Fruit fly (Drosophila melanogaster) whole organism, prepupa: Measurements from ENCODE around the gene CG14210.

Source experiments
- CG3032 ChIP-seq: fragments of 200-800 bp; optimal IDR thresholded peaks from 2 replicates; lab custom pipeline; 2019; ENCODE audit warnings: missing biosample characterization, mild to moderate bottlenecking, missing genetic modification characterization, moderate library complexity
- CG34406 ChIP-seq: fragments of 200-800 bp; sonication (Bioruptor generic); optimal IDR thresholded peaks from 3 replicates; lab custom pipeline; 2016; ENCODE audit warnings: missing biosample characterization, missing genetic modification characterization
- CG3919 ChIP-seq: fragments of 200-800 bp; sonication (Bioruptor generic); optimal IDR thresholded peaks from 3 replicates; lab custom pipeline; 2016; ENCODE audit warnings: missing biosample characterization, missing genetic modification characterization
- CG4318 ChIP-seq: fragments of 200-800 bp; sonication (Bioruptor generic); optimal IDR thresholded peaks from 3 replicates; lab custom pipeline; 2017; ENCODE audit warnings: missing biosample characterization, mild to moderate bottlenecking, missing genetic modification characterization
- CG6163 ChIP-seq: fragments of 200-800 bp; sonication (Bioruptor generic); IDR thresholded peaks from 3 replicates; pipeline ENCODE4 v1.3.6; 2022; ENCODE audit warnings: missing biosample characterization, missing genetic modification characterization
- CG6276 ChIP-seq: fragments of 200-800 bp; sonication (Bioruptor generic); optimal IDR thresholded peaks from 2 replicates; lab custom pipeline; 2017; ENCODE audit warnings: missing biosample characterization, mild to moderate bottlenecking, missing genetic modification characterization
- CG6792 ChIP-seq: fragments of 200-800 bp; sonication (Bioruptor generic); optimal IDR thresholded peaks from 3 replicates; lab custom pipeline; 2016; ENCODE audit warnings: missing biosample characterization, missing genetic modification characterization
- CG6854 ChIP-seq: fragments of 200-800 bp; sonication (Bioruptor generic); optimal IDR thresholded peaks from 2 replicates; lab custom pipeline; 2017; ENCODE audit warnings: missing biosample characterization, mild to moderate bottlenecking, missing genetic modification characterization
- CG8119 ChIP-seq: fragments of 200-800 bp; sonication (Bioruptor generic); IDR thresholded peaks from 3 replicates; pipeline ENCODE4 v1.3.6; 2022; ENCODE audit warnings: missing biosample characterization, missing genetic modification characterization
- CG9139 ChIP-seq: fragments of 200-800 bp; sonication (Bioruptor generic); optimal IDR thresholded peaks from 3 replicates; lab custom pipeline; 2017; ENCODE audit warnings: missing biosample characterization, mild to moderate bottlenecking, missing genetic modification characterization
- Eip93F ChIP-seq: fragments of 200-800 bp; sonication (Bioruptor generic); optimal IDR thresholded peaks from 2 replicates; lab custom pipeline; 2016; ENCODE audit warnings: missing biosample characterization, mild to moderate bottlenecking, missing genetic modification characterization
- Hr4 ChIP-seq: fragments of 200-800 bp; sonication (Bioruptor generic); optimal IDR thresholded peaks from 3 replicates; lab custom pipeline; 2016; ENCODE audit warnings: missing biosample characterization, missing genetic modification characterization
- Met ChIP-seq: fragments of 200-800 bp; sonication (Bioruptor generic); optimal IDR thresholded peaks from 3 replicates; lab custom pipeline; 2016; ENCODE audit warnings: missing biosample characterization, missing genetic modification characterization
- achi ChIP-seq: fragments of 200-800 bp; sonication (Bioruptor generic); optimal IDR thresholded peaks from 3 replicates; lab custom pipeline; 2016; ENCODE audit warnings: missing biosample characterization, missing genetic modification characterization
- dac ChIP-seq: fragments of 200-800 bp; sonication (Bioruptor generic); optimal IDR thresholded peaks from 2 replicates; lab custom pipeline; 2017; ENCODE audit warnings: missing biosample characterization, mild to moderate bottlenecking, missing genetic modification characterization
- salr ChIP-seq, 2 experiments: fragments of 200-800 bp; sonication (Bioruptor generic); optimal IDR thresholded peaks; 3 replicates each; lab custom pipeline; 2016 to 2018; ENCODE audit warnings: missing biosample characterization in 2 of 2, missing genetic modification characterization in 2 of 2, mild to moderate bottlenecking in 1 of 2
- spab ChIP-seq: fragments of 200-800 bp; sonication (Bioruptor generic); optimal IDR thresholded peaks from 2 replicates; lab custom pipeline; 2017; ENCODE audit warnings: missing biosample characterization, mild to moderate bottlenecking, missing genetic modification characterization, missing genetic modification reagents
- svp ChIP-seq: fragments of 200-800 bp; sonication (Bioruptor generic); peaks from one replicate; lab custom pipeline; 2016; ENCODE audit warnings: missing biosample characterization, missing genetic modification characterization

CG14210 gene

dm6 chrX:19665684-19666141, 49.7 kb downstream of the CG14210 start (continued):
- peak; percentile 41 for TF ChIP-seq CG3032 (tag; lab: Kevin White, UChicago)
- peak; percentile 10 for TF ChIP-seq achi (GFP tag; lab: Kevin White, UChicago)
- no peak for TF ChIP-seq CG9139
- TF ChIP-seq CG8119 (GFP tag; lab: Robert Waterston, UW) = 0 out of 3 replicates have a peak, but pooled peaks have one; percentile 27
- TF ChIP-seq CG6792 (GFP tag; lab: Kevin White, UChicago) = peak; percentile 30
- peak; percentile 23 for TF ChIP-seq CG6854 (GFP tag; lab: Kevin White, UChicago)
- no peak for TF ChIP-seq spab (GFP tag; lab: Kevin White, UChicago)
- TF ChIP-seq Met (GFP tag; lab: Kevin White, UChicago) = peak; percentile 27
- peak; percentile 58; the same call in 2 of the 3 replicates for TF ChIP-seq CG6163 (GFP tag; lab: Robert Waterston, UW)
- TF ChIP-seq Eip93F = no peak
- TF ChIP-seq Hr4 (GFP tag; lab: Kevin White, UChicago) = peak; percentile 23
- no peak for TF ChIP-seq dac (GFP tag; lab: Kevin White, UChicago)
- TF ChIP-seq CG3919 (GFP tag; lab: Kevin White, UChicago) = peak; percentile 46
- TF ChIP-seq salr (GFP tag; optimal IDR thresholded peaks at IDR 0.05; lab: Kevin White, UChicago) = no peak
- TF ChIP-seq CG34406 = no peak
- TF ChIP-seq svp (GFP tag; lab: Kevin White, UChicago) = peak; percentile 93
- TF ChIP-seq CG6276 = no peak
- TF ChIP-seq CG4318 (GFP tag; lab: Kevin White, UChicago) = no peak
